Worm (Caenorhabditis elegans) whole organism, late embryonic: ENCODE data around the gene C01B9.1.

ENCODE experiments used
- ama-1 ChIP-seq: fragments of 150-350 bp; optimal IDR thresholded peaks from 2 replicates; lab custom pipeline; 2014
- ceh-45 ChIP-seq: fragments of 200-800 bp; sonication (Bioruptor generic); IDR thresholded peaks from 2 replicates; pipeline ENCODE4 v1.3.6; 2022; ENCODE audit warnings: missing genetic modification reagents, missing genetic modification characterization, missing compliant biosample characterization
- elt-4 ChIP-seq: sonication (generic microtip); optimal IDR thresholded peaks from 2 replicates; lab custom pipeline; 2016; ENCODE audit warnings: missing genetic modification characterization, missing compliant biosample characterization
- eyg-1 ChIP-seq: sonication (generic microtip); optimal IDR thresholded peaks from 2 replicates; lab custom pipeline; 2016; ENCODE audit warnings: missing genotype, missing genetic modification characterization, missing compliant biosample characterization
- fkh-10 ChIP-seq: fragments of 150-350 bp; optimal IDR thresholded peaks from 2 replicates; lab custom pipeline; 2014; ENCODE audit warnings: missing biosample characterization, missing genetic modification reagents, missing genetic modification characterization
- ref-2 ChIP-seq: sonication (generic microtip); optimal IDR thresholded peaks from 2 replicates; lab custom pipeline; 2016; ENCODE audit warnings: missing genetic modification characterization, missing compliant biosample characterization
- unc-3 ChIP-seq, 2 experiments: fragments of 200-800 bp in 1 of 2; sonication (Bioruptor generic) in 1 of 2; sonication (generic microtip) in 1 of 2; conservative IDR thresholded peaks in 1 of 2; optimal IDR thresholded peaks in 1 of 2; 2 replicates each; pipeline versions ENCODE4 v1.3.6 to Lab custom; 2016 to 2022; ENCODE audit warnings: missing compliant biosample characterization in 2 of 2, missing genetic modification characterization in 2 of 2, missing genetic modification reagents in 1 of 2
- unc-86 ChIP-seq: sonication (generic microtip); optimal IDR thresholded peaks from 2 replicates; lab custom pipeline; 2016; ENCODE audit warnings: missing genetic modification characterization, missing compliant biosample characterization

DNA sequence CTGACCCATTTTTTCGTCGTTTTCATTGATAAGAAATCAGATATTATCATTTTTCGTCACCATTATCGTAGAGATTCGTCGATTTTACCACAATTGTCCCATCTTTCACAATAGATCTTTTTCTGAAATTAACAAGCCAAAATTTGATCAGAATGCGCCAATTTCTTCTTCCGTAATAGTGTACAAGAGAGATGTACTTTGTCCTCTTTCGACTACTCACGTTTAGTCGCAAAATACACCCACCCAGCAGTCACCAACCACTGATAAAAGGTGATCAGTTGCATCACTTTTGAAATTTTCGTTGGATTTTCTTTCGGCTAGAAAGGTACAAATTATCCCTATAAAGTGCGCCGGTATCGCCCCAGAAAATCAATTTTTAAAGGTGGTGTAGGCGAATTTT is 38.8 kb upstream of the C01B9.1 start:
- TF ChIP-seq ceh-45 (GFP tag; lab: Robert Waterston, UW) (no peak), unc-86 (no peak), eyg-1 (no peak), unc-3 (GFP tag; conservative IDR thresholded peaks at IDR 0.05; lab: Robert Waterston, UW) (no peak), unc-3 (tag; optimal IDR thresholded peaks at IDR 0.05; lab: Kevin White, UChicago) (no peak), elt-4 (tag; lab: Kevin White, UChicago) (no peak), fkh-10 (GFP tag; lab: Kevin White, UChicago) (no peak), ama-1 (lab: Kevin White, UChicago) (no peak), ref-2 (tag; lab: Kevin White, UChicago) (no peak)
